Worm (Caenorhabditis elegans) whole organism, L4 larva: Measurements from ENCODE around the gene elo-6.

Experiments used
- ama-1 ChIP-seq: fragments of 150-350 bp; optimal IDR thresholded peaks from 2 replicates; lab custom pipeline; 2014; ENCODE audit warnings: inconsistent platforms, mixed read lengths
- fkh-10 ChIP-seq: fragments of 150-350 bp; optimal IDR thresholded peaks from 2 replicates; lab custom pipeline; 2014; ENCODE audit warnings: missing biosample characterization, missing genetic modification reagents, missing genetic modification characterization

DNA sequence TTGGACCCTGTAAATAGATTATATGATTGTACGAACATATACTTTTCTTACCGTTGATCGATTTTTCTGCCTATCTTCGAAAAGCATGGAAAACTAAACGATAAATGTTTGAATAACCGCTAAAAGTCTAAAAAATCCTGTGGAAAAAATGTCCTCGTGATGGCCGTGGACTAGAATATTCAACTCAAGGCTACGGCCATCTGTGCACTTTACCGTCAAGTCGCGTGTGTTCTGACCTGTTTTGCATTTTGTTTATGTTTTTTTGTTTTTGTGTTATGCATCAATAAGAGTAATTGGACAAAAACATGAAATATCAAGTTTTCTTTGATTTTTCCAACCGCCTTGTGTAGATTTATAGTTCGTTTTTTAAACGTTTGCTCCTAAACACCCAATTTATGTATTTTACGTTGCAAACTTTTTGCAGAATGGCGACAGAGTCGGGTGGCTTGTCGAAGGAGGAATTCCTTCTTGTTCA, 24.2 kb downstream of the elo-6 start, which contains the start of the genes hda-6 and F41H10.4:
- TF ChIP-seq fkh-10 (GFP tag; lab: Kevin White, UChicago): no peak
- TF ChIP-seq ama-1: no peak
